Worm (Caenorhabditis elegans) whole organism, L2 larva: ENCODE results near the gene cest-19.
A peak's percentile ranks its signal among the peaks of the same experiment; 100 is the strongest.

Experiments used
- ama-1 ChIP-seq: fragments of 150-350 bp; optimal IDR thresholded peaks from 2 replicates; lab custom pipeline; 2018; ENCODE audit warnings: inconsistent platforms
- blmp-1 ChIP-seq: sonication (generic microtip); optimal IDR thresholded peaks from 2 replicates; lab custom pipeline; 2017; ENCODE audit warnings: missing genetic modification characterization, mild to moderate bottlenecking, missing compliant biosample characterization, antibody characterized with exemption, moderate library complexity; ENCODE audit not compliant: insufficient read depth
- fos-1 ChIP-seq: fragments of 150-350 bp; optimal IDR thresholded peaks from 2 replicates; lab custom pipeline; 2014; ENCODE audit warnings: missing biosample characterization, missing genetic modification characterization
- lin-11 ChIP-seq: fragments of 150-350 bp; sonication (generic microtip); optimal IDR thresholded peaks from 2 replicates; lab custom pipeline; 2014; ENCODE audit warnings: missing biosample characterization, missing genetic modification characterization, inconsistent platforms, mixed read lengths
- mdl-1 ChIP-seq, 2 experiments: fragments of 150-350 bp in 1 of 2; sonication (generic microtip) in 1 of 2; optimal IDR thresholded peaks; 2 replicates each; lab custom pipeline; 2017; ENCODE audit warnings: missing biosample characterization in 2 of 2, missing genetic modification characterization in 2 of 2
- nhr-10 ChIP-seq: sonication (generic microtip); optimal IDR thresholded peaks from 2 replicates; lab custom pipeline; 2017; ENCODE audit warnings: missing biosample characterization, missing genetic modification characterization
- nhr-11 ChIP-seq: fragments of 150-350 bp; optimal IDR thresholded peaks from 2 replicates; lab custom pipeline; 2014; ENCODE audit warnings: missing biosample characterization, missing genetic modification characterization
- skn-1 ChIP-seq: sonication (generic microtip); optimal IDR thresholded peaks from 2 replicates; lab custom pipeline; 2017; ENCODE audit warnings: missing biosample characterization, missing genetic modification characterization
- unc-62 ChIP-seq: fragments of 150-350 bp; optimal IDR thresholded peaks from 2 replicates; lab custom pipeline; 2014; ENCODE audit warnings: missing biosample characterization, missing genetic modification reagents, missing genetic modification characterization

- TF ChIP-seq skn-1: no peak
- TF ChIP-seq nhr-10 (tag; lab: Kevin White, UChicago): no peak
- no peak for TF ChIP-seq unc-62 (GFP tag; lab: Kevin White, UChicago)
- TF ChIP-seq ama-1 (lab: Kevin White, UChicago): no peak
- TF ChIP-seq mdl-1 (tag; optimal IDR thresholded peaks at IDR 0.05; lab: Kevin White, UChicago): no peak
- TF ChIP-seq fos-1 (tag; lab: Kevin White, UChicago): peak; percentile 3
- no peak for TF ChIP-seq nhr-11 (tag; lab: Kevin White, UChicago)
- no peak for TF ChIP-seq blmp-1 (tag; lab: Kevin White, UChicago)
- TF ChIP-seq lin-11 (tag; lab: Kevin White, UChicago): no peak
These were observed 25.4 kb upstream of the cest-19 start for ce11 chrX:7061265-7061664.
